Fruit fly (Drosophila melanogaster) whole organism, embryonic: ENCODE results near the gene CG13449.

Experiments
- Abd-B ChIP-seq: fragments of 200-800 bp; sonication (Bioruptor generic); optimal IDR thresholded peaks from 2 replicates; lab custom pipeline; 2018; ENCODE audit warnings: missing biosample characterization, mild to moderate bottlenecking, missing genetic modification characterization, moderate library complexity
- Atf-2 ChIP-seq: fragments of 200-800 bp; sonication (Bioruptor generic); optimal IDR thresholded peaks from 2 replicates; lab custom pipeline; 2016; ENCODE audit warnings: missing biosample characterization, missing genetic modification characterization
- CG10209 ChIP-seq: fragments of 200-800 bp; sonication (Bioruptor generic); optimal IDR thresholded peaks from 3 replicates; lab custom pipeline; 2017; ENCODE audit warnings: missing biosample characterization, mild to moderate bottlenecking, missing genetic modification characterization, missing genetic modification reagents
- CG10462 ChIP-seq: fragments of 200-800 bp; sonication (Bioruptor generic); optimal IDR thresholded peaks from 2 replicates; lab custom pipeline; 2016; ENCODE audit warnings: missing biosample characterization, missing genetic modification characterization
- CG11696 ChIP-seq: fragments of 200-800 bp; sonication (Bioruptor generic); IDR thresholded peaks from 2 replicates; pipeline ENCODE4 v1.3.6; 2022; ENCODE audit warnings: missing biosample characterization, missing genetic modification characterization
- CG12155 ChIP-seq: fragments of 200-800 bp; sonication (Bioruptor generic); optimal IDR thresholded peaks from 3 replicates; lab custom pipeline; 2016; ENCODE audit warnings: missing biosample characterization, missing genetic modification characterization
- CG13424 ChIP-seq: fragments of 200-800 bp; sonication (Bioruptor generic); optimal IDR thresholded peaks from 2 replicates; lab custom pipeline; 2019; ENCODE audit warnings: missing biosample characterization, mild to moderate bottlenecking, missing genetic modification characterization, moderate library complexity
- CG14050 ChIP-seq: fragments of 200-800 bp; sonication (Bioruptor generic); IDR thresholded peaks from 3 replicates; pipeline ENCODE4 v1.3.6; 2022; ENCODE audit warnings: missing biosample characterization, missing genetic modification characterization
- CG18011 ChIP-seq: fragments of 200-800 bp; sonication (Bioruptor generic); optimal IDR thresholded peaks from 2 replicates; lab custom pipeline; 2017; ENCODE audit warnings: missing biosample characterization, missing genetic modification characterization, mild to moderate bottlenecking, moderate library complexity, missing genotype
- CG18476 ChIP-seq: fragments of 200-800 bp; sonication (Bioruptor generic); optimal IDR thresholded peaks from 2 replicates; lab custom pipeline; 2016; ENCODE audit warnings: missing biosample characterization, mild to moderate bottlenecking, missing genetic modification characterization
- CG31224 ChIP-seq: fragments of 200-800 bp; sonication (Bioruptor generic); IDR thresholded peaks from 2 replicates; pipeline ENCODE4 v1.3.6; 2022; ENCODE audit warnings: missing biosample characterization, missing genetic modification characterization
- CG3163 ChIP-seq: fragments of 200-800 bp; sonication (Bioruptor generic); optimal IDR thresholded peaks from 3 replicates; lab custom pipeline; 2016; ENCODE audit warnings: missing biosample characterization, missing genetic modification characterization
- CG7786 ChIP-seq: fragments of 200-800 bp; sonication (Bioruptor generic); optimal IDR thresholded peaks from 2 replicates; lab custom pipeline; 2016; ENCODE audit warnings: missing biosample characterization, missing genetic modification characterization
- CG8765 ChIP-seq: fragments of 200-800 bp; sonication (Bioruptor generic); IDR thresholded peaks from 2 replicates; pipeline ENCODE4 v1.3.6; 2022; ENCODE audit warnings: missing biosample characterization, missing genetic modification characterization
- CG8944 ChIP-seq: fragments of 200-800 bp; sonication (Bioruptor generic); optimal IDR thresholded peaks from 3 replicates; lab custom pipeline; 2016; ENCODE audit warnings: missing biosample characterization, missing genetic modification characterization
- CG9727 ChIP-seq: fragments of 200-800 bp; sonication (Bioruptor generic); optimal IDR thresholded peaks from 3 replicates; lab custom pipeline; 2017; ENCODE audit warnings: missing biosample characterization, mild to moderate bottlenecking, missing genetic modification characterization
- CTCF ChIP-seq: fragments of 200-800 bp; sonication (Bioruptor generic); optimal IDR thresholded peaks from 2 replicates; lab custom pipeline; 2017; ENCODE audit warnings: missing biosample characterization, mild to moderate bottlenecking, missing genetic modification characterization, moderate library complexity
- Dek ChIP-seq: fragments of 200-800 bp; sonication (Bioruptor generic); optimal IDR thresholded peaks from 3 replicates; lab custom pipeline; 2019; ENCODE audit warnings: missing biosample characterization, mild to moderate bottlenecking, missing genetic modification characterization, moderate library complexity
- Dip2 ChIP-seq: fragments of 200-800 bp; sonication (Bioruptor generic); IDR thresholded peaks from 2 replicates; pipeline ENCODE4 v1.3.6; 2022; ENCODE audit warnings: missing biosample characterization, missing genetic modification characterization
- Fer2 ChIP-seq: fragments of 200-800 bp; sonication (Bioruptor generic); optimal IDR thresholded peaks from 2 replicates; lab custom pipeline; 2018; ENCODE audit warnings: missing biosample characterization, mild to moderate bottlenecking, missing genetic modification characterization, moderate library complexity
- HLH4C ChIP-seq: fragments of 200-800 bp; sonication (Bioruptor generic); IDR thresholded peaks from 3 replicates; pipeline ENCODE4 v1.3.6; 2022; ENCODE audit warnings: missing biosample characterization, missing genetic modification characterization; ENCODE audit not compliant: partially characterized antibody
- Mes4 ChIP-seq: fragments of 200-800 bp; sonication (Bioruptor generic); optimal IDR thresholded peaks from 2 replicates; lab custom pipeline; 2016; ENCODE audit warnings: missing biosample characterization, missing genetic modification characterization
- NC2α ChIP-seq: fragments of 200-800 bp; sonication (Bioruptor generic); optimal IDR thresholded peaks from 2 replicates; lab custom pipeline; 2016; ENCODE audit warnings: missing biosample characterization, missing genetic modification characterization
- NK7.1 ChIP-seq: fragments of 200-800 bp; sonication (Bioruptor generic); optimal IDR thresholded peaks from 3 replicates; lab custom pipeline; 2016; ENCODE audit warnings: missing biosample characterization, missing genetic modification characterization
- Oaz ChIP-seq: fragments of 200-800 bp; sonication (Bioruptor generic); IDR thresholded peaks from 2 replicates; pipeline ENCODE4 v1.3.6; 2022; ENCODE audit warnings: missing biosample characterization, missing genetic modification characterization
- Opbp ChIP-seq: fragments of 200-800 bp; sonication (Bioruptor generic); IDR thresholded peaks from 3 replicates; pipeline ENCODE4 v1.3.6; 2022; ENCODE audit warnings: missing biosample characterization, missing genetic modification characterization; ENCODE audit not compliant: partially characterized antibody
- Sry-δ ChIP-seq: fragments of 200-800 bp; sonication (Bioruptor generic); optimal IDR thresholded peaks from 2 replicates; lab custom pipeline; 2016; ENCODE audit warnings: missing biosample characterization, missing genetic modification characterization
- ab ChIP-seq: fragments of 200-800 bp; sonication (Bioruptor generic); optimal IDR thresholded peaks from 2 replicates; lab custom pipeline; 2016; ENCODE audit warnings: missing biosample characterization, missing genetic modification characterization
- ap ChIP-seq: fragments of 200-800 bp; sonication (Bioruptor generic); IDR thresholded peaks from 2 replicates; pipeline ENCODE4 v1.3.6; 2022; ENCODE audit warnings: missing biosample characterization, missing genetic modification characterization
- ci ChIP-seq: fragments of 200-800 bp; sonication (Bioruptor generic); IDR thresholded peaks from 3 replicates; pipeline ENCODE4 v1.3.6; 2022; ENCODE audit warnings: missing biosample characterization, missing genetic modification characterization
- crp ChIP-seq, 2 experiments: fragments of 200-800 bp; sonication (Bioruptor generic); optimal IDR thresholded peaks; 2 replicates in 1 of 2; 3 replicates in 1 of 2; lab custom pipeline; 2017; ENCODE audit warnings: missing biosample characterization in 2 of 2, missing genetic modification characterization in 2 of 2, mild to moderate bottlenecking in 1 of 2, moderate library complexity in 1 of 2
- esg ChIP-seq: fragments of 200-800 bp; sonication (Bioruptor generic); conservative IDR thresholded peaks from 2 replicates; pipeline ENCODE4 v1.3.6; 2022; ENCODE audit warnings: missing biosample characterization, missing genetic modification characterization
- fd96Cb ChIP-seq: fragments of 200-800 bp; sonication (Bioruptor generic); optimal IDR thresholded peaks from 2 replicates; lab custom pipeline; 2018; ENCODE audit warnings: missing biosample characterization, mild to moderate bottlenecking, missing genetic modification characterization, moderate library complexity
- gce ChIP-seq: fragments of 200-800 bp; sonication (Bioruptor generic); IDR thresholded peaks from 3 replicates; pipeline ENCODE4 v1.3.6; 2022; ENCODE audit warnings: missing biosample characterization, missing genetic modification characterization
- gcm ChIP-seq: fragments of 200-800 bp; sonication (Bioruptor generic); optimal IDR thresholded peaks from 2 replicates; lab custom pipeline; 2019; ENCODE audit warnings: missing biosample characterization, mild to moderate bottlenecking, missing genetic modification characterization, moderate library complexity
- jing ChIP-seq: fragments of 200-800 bp; sonication (Bioruptor generic); optimal IDR thresholded peaks from 2 replicates; lab custom pipeline; 2018; ENCODE audit warnings: missing biosample characterization, mild to moderate bottlenecking, missing genetic modification characterization
- kah ChIP-seq: fragments of 200-800 bp; sonication (Bioruptor generic); optimal IDR thresholded peaks from 2 replicates; lab custom pipeline; 2018; ENCODE audit warnings: missing biosample characterization, mild to moderate bottlenecking, missing genetic modification characterization
- kay ChIP-seq: fragments of 200-800 bp; sonication (Bioruptor generic); optimal IDR thresholded peaks from 2 replicates; lab custom pipeline; 2016; ENCODE audit warnings: missing biosample characterization, missing genetic modification characterization
- knrl ChIP-seq: fragments of 200-800 bp; sonication (Bioruptor generic); IDR thresholded peaks from 3 replicates; pipeline ENCODE4 v1.3.6; 2022; ENCODE audit warnings: missing biosample characterization, missing genetic modification characterization; ENCODE audit not compliant: partially characterized antibody
- lab ChIP-seq: fragments of 200-800 bp; sonication (Bioruptor generic); optimal IDR thresholded peaks from 3 replicates; lab custom pipeline; 2017; ENCODE audit warnings: missing biosample characterization, missing genetic modification characterization, mild to moderate bottlenecking, moderate library complexity, missing genetic modification reagents
- lmd ChIP-seq: fragments of 200-800 bp; sonication (Bioruptor generic); IDR thresholded peaks from 2 replicates; pipeline ENCODE4 v1.3.6; 2022; ENCODE audit warnings: missing biosample characterization, missing genetic modification characterization
- nerfin-1 ChIP-seq: fragments of 200-800 bp; sonication (Bioruptor generic); optimal IDR thresholded peaks from 3 replicates; lab custom pipeline; 2019; ENCODE audit warnings: missing biosample characterization, mild to moderate bottlenecking, missing genetic modification characterization, moderate library complexity
- salm ChIP-seq: fragments of 200-800 bp; sonication (Bioruptor generic); optimal IDR thresholded peaks from 2 replicates; lab custom pipeline; 2018; ENCODE audit warnings: missing biosample characterization, mild to moderate bottlenecking, missing genetic modification characterization
- sob ChIP-seq: fragments of 200-800 bp; sonication (Bioruptor generic); IDR thresholded peaks from 2 replicates; pipeline ENCODE4 v1.3.6; 2022; ENCODE audit warnings: missing biosample characterization, missing genetic modification characterization
- sr ChIP-seq: fragments of 200-800 bp; sonication (Bioruptor generic); IDR thresholded peaks from 3 replicates; pipeline ENCODE4 v1.3.6; 2022; ENCODE audit warnings: missing biosample characterization, missing genetic modification characterization
- tin ChIP-seq: fragments of 200-800 bp; sonication (Bioruptor generic); optimal IDR thresholded peaks from 3 replicates; lab custom pipeline; 2016; ENCODE audit warnings: missing biosample characterization, missing genetic modification characterization
- toy ChIP-seq: fragments of 200-800 bp; sonication (Bioruptor generic); IDR thresholded peaks from 2 replicates; pipeline ENCODE4 v1.3.6; 2022; ENCODE audit warnings: missing biosample characterization, missing genetic modification characterization
- ttk ChIP-seq: fragments of 200-800 bp; sonication (Bioruptor generic); IDR thresholded peaks from 2 replicates; pipeline ENCODE4 v2.1.2; 2022; ENCODE audit warnings: missing biosample characterization, missing genetic modification characterization
- twi ChIP-seq: fragments of 200-800 bp; optimal IDR thresholded peaks from 2 replicates; lab custom pipeline; 2019; ENCODE audit warnings: missing biosample characterization, mild to moderate bottlenecking, missing genetic modification characterization, moderate library complexity
- vfl ChIP-seq: fragments of 200-800 bp; sonication (Bioruptor generic); optimal IDR thresholded peaks from 2 replicates; lab custom pipeline; 2016; ENCODE audit warnings: missing biosample characterization, missing genetic modification characterization
- zen ChIP-seq: fragments of 200-800 bp; sonication (Bioruptor generic); optimal IDR thresholded peaks from 3 replicates; lab custom pipeline; 2018; ENCODE audit warnings: missing biosample characterization, mild to moderate bottlenecking, missing genetic modification characterization, moderate library complexity

The CG13449 gene

DNA sequence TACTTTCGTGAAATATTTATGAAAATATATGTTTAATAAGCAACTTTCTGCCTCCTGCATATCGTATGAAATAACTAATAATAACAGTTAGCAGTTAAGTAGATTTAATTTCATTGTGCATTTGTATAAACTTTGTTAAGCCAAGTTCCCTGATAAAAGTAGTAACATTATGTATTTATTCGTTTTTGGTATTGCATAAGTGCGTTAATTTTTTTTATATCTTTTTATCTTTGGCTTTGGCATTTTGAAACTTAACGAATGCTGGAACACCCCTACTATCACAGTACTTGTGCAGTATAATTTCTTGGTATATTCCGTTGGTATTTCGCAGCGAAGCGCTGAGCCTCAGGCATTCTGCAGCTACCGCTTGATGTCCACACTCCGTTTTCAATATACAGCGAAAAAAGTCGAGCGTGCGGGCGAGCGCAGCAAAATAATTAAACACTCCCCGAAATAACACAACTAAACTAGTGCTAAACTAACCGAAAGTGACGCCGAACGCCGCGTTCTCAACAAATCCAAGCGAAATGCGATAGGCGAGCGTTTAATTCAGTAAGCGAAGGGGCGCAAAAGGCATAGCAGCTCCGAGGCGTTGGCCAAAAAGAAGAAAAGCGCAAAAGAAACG, 24.0 kb downstream of the CG13449 start, which contains the start of gene RhoGAP71E (continued):
- TF ChIP-seq NC2α (GFP tag; lab: Kevin White, UChicago): no peak
- no peak for TF ChIP-seq Dip2
- TF ChIP-seq gcm: peak; percentile 51
- peak; percentile 35; the same call in 1 of the 2 replicates for TF ChIP-seq CG31224 (GFP tag; lab: Robert Waterston, UW)
- 0 out of 2 replicates have a peak, but pooled peaks have one; percentile 6 for TF ChIP-seq esg
- TF ChIP-seq CG18011 (GFP tag; lab: Kevin White, UChicago): no peak
- TF ChIP-seq Abd-B (GFP tag; lab: Kevin White, UChicago): no peak
- TF ChIP-seq crp (GFP tag; optimal IDR thresholded peaks at IDR 0.05; lab: Kevin White, UChicago): no peak
- TF ChIP-seq vfl (GFP tag; lab: Kevin White, UChicago): no peak
- no peak for TF ChIP-seq CG8765 (GFP tag; lab: Robert Waterston, UW)
- TF ChIP-seq Opbp (GFP tag; lab: Robert Waterston, UW): peak; percentile 66; the same call in 2 of the 3 replicates
- TF ChIP-seq Mes4: peak; percentile 15
- no peak for TF ChIP-seq kay (GFP tag; lab: Kevin White, UChicago)
- peak; percentile 15 for TF ChIP-seq CG12155 (GFP tag; lab: Kevin White, UChicago)
- TF ChIP-seq toy: no peak
- TF ChIP-seq ap (GFP tag; lab: Robert Waterston, UW): no peak
- TF ChIP-seq gce (GFP tag; lab: Robert Waterston, UW): no peak; the same call in 2 of the 3 replicates
- no peak; the same call in 2 of the 3 replicates for TF ChIP-seq HLH4C (GFP tag; lab: Robert Waterston, UW)
- peak; percentile 37 for TF ChIP-seq CG9727 (GFP tag; lab: Kevin White, UChicago)
- no peak for TF ChIP-seq kah
- no peak for TF ChIP-seq jing
- no peak for TF ChIP-seq ab (GFP tag; lab: Kevin White, UChicago)
- no peak for TF ChIP-seq knrl
- TF ChIP-seq nerfin-1 (tag; lab: Kevin White, UChicago): peak; percentile 31
- peak; percentile 60 for TF ChIP-seq CG13424 (tag; lab: Kevin White, UChicago)
- peak; percentile 11 for TF ChIP-seq Dek
- no peak for TF ChIP-seq zen (tag; lab: Kevin White, UChicago)
- peak; percentile 31 for TF ChIP-seq fd96Cb (tag; lab: Kevin White, UChicago)
- 0 out of 2 replicates have a peak, but pooled peaks have one; percentile 32 for TF ChIP-seq Oaz
- TF ChIP-seq twi (tag; lab: Kevin White, UChicago): no peak
- no peak for TF ChIP-seq CG7786 (GFP tag; lab: Kevin White, UChicago)
- TF ChIP-seq CG3163 (GFP tag; lab: Kevin White, UChicago): peak; percentile 38
- peak; percentile 29 for TF ChIP-seq CG10209 (GFP tag; lab: Kevin White, UChicago)
- peak; percentile 36; the same call in 1 of the 2 replicates for TF ChIP-seq CG11696 (GFP tag; lab: Robert Waterston, UW)
- TF ChIP-seq CTCF (GFP tag; lab: Kevin White, UChicago): no peak
- TF ChIP-seq CG10462: no peak
- TF ChIP-seq ttk (GFP tag; lab: Robert Waterston, UW): no peak
- TF ChIP-seq sr (GFP tag; lab: Robert Waterston, UW): no peak
- TF ChIP-seq CG8944: no peak
- TF ChIP-seq Atf-2 (GFP tag; lab: Kevin White, UChicago): no peak
- peak; percentile 64 for TF ChIP-seq lab (GFP tag; lab: Kevin White, UChicago)
- peak; percentile 7 for TF ChIP-seq CG18476 (GFP tag; lab: Kevin White, UChicago)
- TF ChIP-seq lmd (GFP tag; lab: Robert Waterston, UW): peak; percentile 32; the same call in 1 of the 2 replicates
- TF ChIP-seq ci (GFP tag; lab: Robert Waterston, UW): peak; percentile 88
- TF ChIP-seq CG14050 (GFP tag; lab: Robert Waterston, UW): no peak
- TF ChIP-seq tin (GFP tag; lab: Kevin White, UChicago): peak; percentile 30
- no peak for TF ChIP-seq Sry-δ
- peak; percentile 65; the same call in 1 of the 2 replicates for TF ChIP-seq sob (GFP tag; lab: Robert Waterston, UW)
- TF ChIP-seq Fer2 (tag; lab: Kevin White, UChicago): peak; percentile 40
- TF ChIP-seq NK7.1 (GFP tag; lab: Kevin White, UChicago): no peak
- TF ChIP-seq salm (tag; lab: Kevin White, UChicago): no peak
